Worm (Caenorhabditis elegans): ENCODE measurements around the gene grl-14.
A peak's percentile ranks its signal among the peaks of the same experiment; 100 is the strongest.

grl-14 gene

DNA sequence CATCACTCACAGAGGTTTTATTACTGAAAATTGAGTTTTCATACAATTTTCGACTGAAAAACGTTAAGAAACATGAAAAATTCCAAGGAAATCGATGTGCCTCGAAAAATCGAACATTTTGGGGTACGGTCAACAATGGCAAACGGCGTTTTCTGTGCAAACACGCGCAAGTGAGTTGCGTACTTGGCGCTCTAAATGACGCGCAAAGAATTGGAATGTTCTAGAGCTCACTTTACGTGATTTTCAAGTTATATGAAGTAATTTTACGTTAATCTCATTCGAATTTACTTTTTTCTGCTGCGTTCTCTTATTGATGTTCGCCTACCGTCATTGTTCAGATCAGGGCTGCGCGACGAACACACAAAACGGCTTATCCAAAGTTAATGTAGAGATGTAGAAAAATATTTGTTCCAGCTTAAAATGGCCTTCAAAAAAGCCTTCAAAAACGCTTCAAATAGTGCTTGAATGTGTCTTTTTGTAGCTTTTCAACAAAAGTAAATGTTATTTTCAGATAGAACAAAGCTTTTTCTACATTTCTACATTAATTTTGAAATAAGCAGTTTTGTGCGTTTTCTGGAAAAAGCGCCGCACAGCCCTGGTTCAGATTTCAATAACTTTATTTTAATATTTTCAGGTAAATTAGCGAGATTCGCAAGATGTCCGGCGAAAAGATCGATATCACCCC lies 20.3 kb downstream of the grl-14 start, which contains the start of the genes F31D4.2 and fkb-6 (continued):
- TF ChIP-seq madf-8 (GFP tag; conservative IDR thresholded peaks at IDR 0.05): peak; percentile 14; the same call in 1 of the 2 replicates
- TF ChIP-seq gei-17 (GFP tag; optimal IDR thresholded peaks at IDR 0.05): no peak
- no peak for TF ChIP-seq cebp-2 (GFP tag; IDR thresholded peaks at IDR 0.05)
- no peak for TF ChIP-seq ztf-22 (GFP tag; optimal IDR thresholded peaks at IDR 0.05)
- no peak for TF ChIP-seq snpc-4 (GFP tag; optimal IDR thresholded peaks at IDR 0.05)
- TF ChIP-seq snpc-4 (tag; optimal IDR thresholded peaks at IDR 0.05): peak in 3 of 4 experiments; percentile 6 to 60 (median 23)
- peak; percentile 17 for TF ChIP-seq F23B12.7 (tag; optimal IDR thresholded peaks at IDR 0.05; ENCODE audit: insufficient read depth)
- TF ChIP-seq bed-2 (GFP tag; IDR thresholded peaks at IDR 0.05): no peak
- no peak for TF ChIP-seq atf-7 (tag; optimal IDR thresholded peaks at IDR 0.05)
- no peak for TF ChIP-seq zfh-2 (GFP tag; conservative IDR thresholded peaks at IDR 0.05)
- TF ChIP-seq C17E4.6 (GFP tag; IDR thresholded peaks at IDR 0.05): no peak
- no peak for TF ChIP-seq fkh-3 (tag; optimal IDR thresholded peaks at IDR 0.05)
- TF ChIP-seq ama-1 (optimal IDR thresholded peaks at IDR 0.05): no peak
- no peak for TF ChIP-seq ama-1 (GFP tag; optimal IDR thresholded peaks at IDR 0.05)
- TF ChIP-seq madf-3 (GFP tag; IDR thresholded peaks at IDR 0.05): 0 out of 2 replicates have a peak, but pooled peaks have one; percentile 25
- no peak for TF ChIP-seq hlh-26 (GFP tag; conservative IDR thresholded peaks at IDR 0.05)
- no peak for TF ChIP-seq aptf-3 (GFP tag; IDR thresholded peaks at IDR 0.05)
- TF ChIP-seq K12H6.12 (tag; optimal IDR thresholded peaks at IDR 0.05): peak; percentile 35
- no peak for TF ChIP-seq T26A5.8 (tag; optimal IDR thresholded peaks at IDR 0.05)
- no peak for TF ChIP-seq F39B2.1 (GFP tag; IDR thresholded peaks at IDR 0.05)
- TF ChIP-seq nhr-179 (tag; optimal IDR thresholded peaks at IDR 0.05): no peak
- TF ChIP-seq aptf-2 (GFP tag; conservative IDR thresholded peaks at IDR 0.05): no peak
- no peak for TF ChIP-seq F37B4.10 (GFP tag; IDR thresholded peaks at IDR 0.05)
- TF ChIP-seq dpl-1 (GFP tag; optimal IDR thresholded peaks at IDR 0.05): no peak
- TF ChIP-seq mcd-1 (GFP tag; IDR thresholded peaks at IDR 0.05): peak; percentile 70
- no peak for TF ChIP-seq sea-2 (GFP tag; IDR thresholded peaks at IDR 0.05)
- no peak for TF ChIP-seq sdz-38 (tag; optimal IDR thresholded peaks at IDR 0.05)
- peak; percentile 79 for TF ChIP-seq rcor-1 (GFP tag; IDR thresholded peaks at IDR 0.05)
- peak; percentile 45 for TF ChIP-seq ZK185.1 (tag; optimal IDR thresholded peaks at IDR 0.05; ENCODE audit: poor library complexity, severe bottlenecking)
- no peak for TF ChIP-seq Y53F4B.3 (GFP tag; IDR thresholded peaks at IDR 0.05)
- no peak for TF ChIP-seq B0261.1 (tag; optimal IDR thresholded peaks at IDR 0.05)
- no peak for TF ChIP-seq mel-28 (tag; optimal IDR thresholded peaks at IDR 0.05; ENCODE audit: borderline replicate concordance)

- TF ChIP-seq sdz-38 (tag; optimal IDR thresholded peaks at IDR 0.05): no peak
- peak; percentile 82 for TF ChIP-seq B0336.3 (GFP tag; IDR thresholded peaks at IDR 0.05)
- no peak for TF ChIP-seq cebp-2 (GFP tag; IDR thresholded peaks at IDR 0.05)
- TF ChIP-seq lag-1 (GFP tag; IDR thresholded peaks at IDR 0.05): no peak
- no peak for TF ChIP-seq aptf-2 (GFP tag; conservative IDR thresholded peaks at IDR 0.05)
- peak; percentile 56 for TF ChIP-seq F23B12.7 (tag; optimal IDR thresholded peaks at IDR 0.05; ENCODE audit: insufficient read depth)
- no peak for TF ChIP-seq nhr-120 (GFP tag; IDR thresholded peaks at IDR 0.05)
- TF ChIP-seq tlf-1 (GFP tag; optimal IDR thresholded peaks at IDR 0.05): peak; percentile 63
- peak; percentile 51 for TF ChIP-seq T07F8.4 (tag; optimal IDR thresholded peaks at IDR 0.05)
- no peak for TF ChIP-seq ZK185.1 (tag; optimal IDR thresholded peaks at IDR 0.05; ENCODE audit: poor library complexity, severe bottlenecking)
- no peak for TF ChIP-seq let-526 (GFP tag; IDR thresholded peaks at IDR 0.05)
- no peak for TF ChIP-seq efl-1 (GFP tag; optimal IDR thresholded peaks at IDR 0.05)
- no peak for TF ChIP-seq sptf-2 (GFP tag; optimal IDR thresholded peaks at IDR 0.05)
- TF ChIP-seq F39B2.1 (GFP tag; IDR thresholded peaks at IDR 0.05): no peak
- TF ChIP-seq F49E8.2 (tag; optimal IDR thresholded peaks at IDR 0.05; ENCODE audit: insufficient read depth): peak; percentile 77
- no peak for TF ChIP-seq somi-1 (GFP tag; optimal IDR thresholded peaks at IDR 0.05)
- TF ChIP-seq attf-6 (GFP tag; IDR thresholded peaks at IDR 0.05): no peak
- no peak for TF ChIP-seq hmg-20 (GFP tag; IDR thresholded peaks at IDR 0.05)
- no peak for TF ChIP-seq nfya-2 (GFP tag; IDR thresholded peaks at IDR 0.05)
- TF ChIP-seq akir-1 (GFP tag; optimal IDR thresholded peaks at IDR 0.05): no peak
- TF ChIP-seq C17E4.6 (GFP tag; IDR thresholded peaks at IDR 0.05): no peak; the same call in 1 of the 2 replicates
- TF ChIP-seq snpc-1.1 (tag; optimal IDR thresholded peaks at IDR 0.05; ENCODE audit: insufficient read depth): no peak
- peak; percentile 45 for TF ChIP-seq F10E7.11 (tag; optimal IDR thresholded peaks at IDR 0.05)
Measured at ce11 chrV:20847743-20848229, 22.4 kb downstream of the grl-14 start.

All from whole organism, young adult.